Worm (Caenorhabditis elegans): ENCODE data around the gene srx-17.

ce11 chrV:13807232-13807631, 33.8 kb upstream of the srx-17 start, which contains the start of gene swan-1:
- TF ChIP-seq fkh-6 (tag; optimal IDR thresholded peaks at IDR 0.05) = no peak
- TF ChIP-seq ttx-3 (tag; optimal IDR thresholded peaks at IDR 0.05) = no peak
- TF ChIP-seq lin-11 (tag; optimal IDR thresholded peaks at IDR 0.05) = no peak
- TF ChIP-seq mec-3 (tag; optimal IDR thresholded peaks at IDR 0.05; ENCODE audit: borderline replicate concordance) = no peak
- no peak for TF ChIP-seq nhr-11 (tag; optimal IDR thresholded peaks at IDR 0.05)
- TF ChIP-seq ama-1 (optimal IDR thresholded peaks at IDR 0.05) = no peak
- no peak for TF ChIP-seq nfya-1 (tag; optimal IDR thresholded peaks at IDR 0.05)
- TF ChIP-seq C08G9.2 (tag; optimal IDR thresholded peaks at IDR 0.05) = no peak
- no peak for TF ChIP-seq pat-9 (tag; optimal IDR thresholded peaks at IDR 0.05)
- no peak for TF ChIP-seq K02D7.2 (tag; optimal IDR thresholded peaks at IDR 0.05)
- TF ChIP-seq fkh-10 (GFP tag; optimal IDR thresholded peaks at IDR 0.05) = no peak
- TF ChIP-seq ceh-48 (tag; optimal IDR thresholded peaks at IDR 0.05) = no peak
- TF ChIP-seq ceh-45 (GFP tag; IDR thresholded peaks at IDR 0.05) = no peak
- no peak for TF ChIP-seq ceh-9 (tag; optimal IDR thresholded peaks at IDR 0.05)

Measured in whole organism, late embryonic.